Fruit fly (Drosophila melanogaster) whole organism, prepupa: Measurements from ENCODE around the gene CG1544.

Experiments used
- Blimp-1 ChIP-seq: fragments of 200-800 bp; sonication (Bioruptor generic); optimal IDR thresholded peaks from 3 replicates; lab custom pipeline; 2017; ENCODE audit warnings: missing biosample characterization, missing genetic modification characterization, mild to moderate bottlenecking, moderate library complexity, missing genetic modification reagents
- CG11762 ChIP-seq: fragments of 200-800 bp; sonication (Bioruptor generic); optimal IDR thresholded peaks from 3 replicates; lab custom pipeline; 2016; ENCODE audit warnings: missing biosample characterization, missing genetic modification characterization; ENCODE audit not compliant: insufficient read depth
- CG34406 ChIP-seq: fragments of 200-800 bp; sonication (Bioruptor generic); optimal IDR thresholded peaks from 3 replicates; lab custom pipeline; 2016; ENCODE audit warnings: missing biosample characterization, missing genetic modification characterization
- CG4318 ChIP-seq: fragments of 200-800 bp; sonication (Bioruptor generic); optimal IDR thresholded peaks from 3 replicates; lab custom pipeline; 2017; ENCODE audit warnings: missing biosample characterization, mild to moderate bottlenecking, missing genetic modification characterization
- CG6276 ChIP-seq: fragments of 200-800 bp; sonication (Bioruptor generic); optimal IDR thresholded peaks from 2 replicates; lab custom pipeline; 2017; ENCODE audit warnings: missing biosample characterization, mild to moderate bottlenecking, missing genetic modification characterization
- CG6808 ChIP-seq: fragments of 200-800 bp; sonication (Bioruptor generic); optimal IDR thresholded peaks from 3 replicates; lab custom pipeline; 2017; ENCODE audit warnings: missing biosample characterization, missing genetic modification characterization, mild to moderate bottlenecking, moderate library complexity, missing genetic modification reagents
- CG8319 ChIP-seq: fragments of 200-800 bp; sonication (Bioruptor generic); optimal IDR thresholded peaks from 3 replicates; lab custom pipeline; 2016; ENCODE audit warnings: missing biosample characterization, missing genetic modification characterization
- Eip93F ChIP-seq: fragments of 200-800 bp; sonication (Bioruptor generic); optimal IDR thresholded peaks from 2 replicates; lab custom pipeline; 2016; ENCODE audit warnings: missing biosample characterization, mild to moderate bottlenecking, missing genetic modification characterization
- dsx ChIP-seq: fragments of 200-800 bp; optimal IDR thresholded peaks from 3 replicates; lab custom pipeline; 2019; ENCODE audit warnings: missing biosample characterization, mild to moderate bottlenecking, missing genetic modification characterization, moderate library complexity; ENCODE audit not compliant: poor library complexity, severe bottlenecking
- salr ChIP-seq, 2 experiments: fragments of 200-800 bp; sonication (Bioruptor generic); optimal IDR thresholded peaks; 3 replicates each; lab custom pipeline; 2016 to 2018; ENCODE audit warnings: missing biosample characterization in 2 of 2, missing genetic modification characterization in 2 of 2, mild to moderate bottlenecking in 1 of 2
- topi ChIP-seq: fragments of 200-800 bp; sonication (Bioruptor generic); optimal IDR thresholded peaks from 3 replicates; lab custom pipeline; 2016; ENCODE audit warnings: missing biosample characterization, missing genetic modification characterization
- vri ChIP-seq: fragments of 200-800 bp; sonication (Bioruptor generic); optimal IDR thresholded peaks from 3 replicates; lab custom pipeline; 2016; ENCODE audit warnings: missing biosample characterization, mild to moderate bottlenecking, missing genetic modification characterization

DNA sequence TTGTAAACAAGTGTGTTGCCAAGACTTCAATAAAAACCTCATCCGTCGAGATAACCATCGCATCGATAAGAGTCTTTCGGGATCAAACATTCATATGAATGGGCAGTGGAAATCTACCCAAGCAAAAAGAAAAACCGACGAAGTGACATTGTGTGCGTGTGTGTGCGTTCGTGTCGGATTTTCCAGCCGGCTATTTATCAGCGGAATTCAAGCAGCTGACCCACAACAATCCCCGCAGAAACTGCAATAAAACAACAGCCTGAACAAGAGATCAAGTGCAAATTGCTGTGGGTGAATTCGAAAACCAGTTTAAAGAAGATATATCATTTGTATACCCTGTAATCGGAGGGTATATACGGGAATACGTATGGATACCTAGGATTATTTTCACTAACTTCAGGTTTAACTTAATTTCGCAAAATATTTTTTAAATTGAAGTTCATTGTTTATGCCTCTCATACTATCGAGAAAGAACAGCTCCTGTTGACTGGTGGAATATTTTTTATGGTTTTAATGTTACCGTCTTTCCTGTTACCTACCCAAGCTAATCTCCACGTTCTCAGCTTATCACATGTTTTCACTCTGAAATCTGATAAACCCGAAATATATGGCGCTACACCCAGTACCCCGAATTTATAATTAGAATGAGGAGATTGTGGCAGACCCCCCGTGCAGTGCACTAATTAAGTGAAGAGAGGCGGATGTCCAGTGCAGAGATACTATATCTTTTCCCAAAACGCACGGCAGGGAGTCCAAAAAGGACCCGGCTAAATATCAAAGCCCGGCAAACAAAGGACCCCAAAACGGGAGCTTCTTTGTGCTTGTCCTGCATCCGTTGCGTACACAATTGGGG, 652 bp downstream of the CG1544 start:
- TF ChIP-seq vri (GFP tag; lab: Kevin White, UChicago) (peak; percentile 46), CG6276 (GFP tag; lab: Kevin White, UChicago) (no peak), CG8319 (GFP tag; lab: Kevin White, UChicago) (no peak), CG4318 (no peak), CG11762 (GFP tag; lab: Kevin White, UChicago) (no peak), salr (GFP tag; optimal IDR thresholded peaks at IDR 0.05; lab: Kevin White, UChicago) (no peak), Blimp-1 (no peak), CG6808 (GFP tag; lab: Kevin White, UChicago) (no peak), Eip93F (GFP tag; lab: Kevin White, UChicago) (no peak), CG34406 (GFP tag; lab: Kevin White, UChicago) (no peak), dsx (no peak), topi (GFP tag; lab: Kevin White, UChicago) (peak; percentile 7)
